Fruit fly (Drosophila melanogaster) whole organism, embryonic: Measurements from ENCODE around the gene Orp8.
A peak's percentile ranks its signal among the peaks of the same experiment; 100 is the strongest.

Experiments
- Adf1 ChIP-seq: fragments of 200-800 bp; sonication (Bioruptor generic); IDR thresholded peaks from 2 replicates; pipeline ENCODE4 v1.3.6; 2022; ENCODE audit warnings: missing biosample characterization, missing genetic modification characterization
- BEAF-32 ChIP-seq: fragments of 200-800 bp; sonication (Bioruptor generic); optimal IDR thresholded peaks from 3 replicates; lab custom pipeline; 2017; ENCODE audit warnings: missing biosample characterization, missing genetic modification characterization, mild to moderate bottlenecking, moderate library complexity, missing genetic modification reagents
- CG10979 ChIP-seq: fragments of 200-800 bp; sonication (Bioruptor generic); optimal IDR thresholded peaks from 2 replicates; lab custom pipeline; 2018; ENCODE audit warnings: missing biosample characterization, mild to moderate bottlenecking, missing genetic modification characterization, moderate library complexity
- CG11504 ChIP-seq: fragments of 200-800 bp; sonication (Bioruptor generic); optimal IDR thresholded peaks from 3 replicates; lab custom pipeline; 2019; ENCODE audit warnings: missing biosample characterization, mild to moderate bottlenecking, missing genetic modification characterization, moderate library complexity
- CG12219 ChIP-seq: fragments of 200-800 bp; sonication (Bioruptor generic); optimal IDR thresholded peaks from 3 replicates; lab custom pipeline; 2018; ENCODE audit warnings: missing biosample characterization, mild to moderate bottlenecking, missing genetic modification characterization
- CG13123 ChIP-seq: fragments of 200-800 bp; sonication (Bioruptor generic); optimal IDR thresholded peaks from 2 replicates; lab custom pipeline; 2016; ENCODE audit warnings: missing biosample characterization, missing genetic modification characterization
- CG16815 ChIP-seq: fragments of 200-800 bp; sonication (Bioruptor generic); optimal IDR thresholded peaks from 3 replicates; lab custom pipeline; 2017; ENCODE audit warnings: missing biosample characterization, mild to moderate bottlenecking, missing genetic modification characterization
- CG17328 ChIP-seq: fragments of 200-800 bp; sonication (Bioruptor generic); IDR thresholded peaks from 2 replicates; pipeline ENCODE4 v1.3.6; 2022; ENCODE audit warnings: missing biosample characterization, missing genetic modification characterization
- CG18599 ChIP-seq: fragments of 200-800 bp; sonication (Bioruptor generic); optimal IDR thresholded peaks from 3 replicates; lab custom pipeline; 2017; ENCODE audit warnings: missing biosample characterization, missing genetic modification characterization, mild to moderate bottlenecking, moderate library complexity, missing genetic modification reagents
- CG3163 ChIP-seq: fragments of 200-800 bp; sonication (Bioruptor generic); optimal IDR thresholded peaks from 3 replicates; lab custom pipeline; 2016; ENCODE audit warnings: missing biosample characterization, missing genetic modification characterization
- CG32532 ChIP-seq: fragments of 200-800 bp; sonication (Bioruptor generic); IDR thresholded peaks from 2 replicates; pipeline ENCODE4 v1.3.6; 2022; ENCODE audit warnings: missing biosample characterization, missing genetic modification characterization
- CG3726 ChIP-seq: fragments of 200-800 bp; sonication (Bioruptor generic); IDR thresholded peaks from 3 replicates; pipeline ENCODE4, ENCODE4 v1.3.6; 2022; ENCODE audit warnings: missing biosample characterization, missing genetic modification characterization
- CG4854 ChIP-seq: fragments of 200-800 bp; sonication (Bioruptor generic); optimal IDR thresholded peaks from 2 replicates; lab custom pipeline; 2016; ENCODE audit warnings: missing biosample characterization, missing genetic modification characterization, inconsistent platforms
- CG6791 ChIP-seq: fragments of 200-800 bp; sonication (Bioruptor generic); IDR thresholded peaks from 3 replicates; pipeline ENCODE4 v1.3.6; 2022; ENCODE audit warnings: missing biosample characterization, missing genetic modification characterization; ENCODE audit not compliant: partially characterized antibody
- CG7271 ChIP-seq: fragments of 200-800 bp; sonication (Bioruptor generic); optimal IDR thresholded peaks from 2 replicates; lab custom pipeline; 2018; ENCODE audit warnings: missing biosample characterization, mild to moderate bottlenecking, missing genetic modification characterization, moderate library complexity
- CG7786 ChIP-seq: fragments of 200-800 bp; sonication (Bioruptor generic); optimal IDR thresholded peaks from 2 replicates; lab custom pipeline; 2016; ENCODE audit warnings: missing biosample characterization, missing genetic modification characterization
- CG9797 ChIP-seq: fragments of 200-800 bp; sonication (Bioruptor generic); optimal IDR thresholded peaks from 3 replicates; lab custom pipeline; 2018; ENCODE audit warnings: missing biosample characterization, mild to moderate bottlenecking, missing genetic modification characterization
- D19A ChIP-seq: fragments of 200-800 bp; optimal IDR thresholded peaks from 3 replicates; lab custom pipeline; 2019; ENCODE audit warnings: missing biosample characterization, mild to moderate bottlenecking, missing genetic modification characterization, moderate library complexity
- HHEX ChIP-seq: fragments of 200-800 bp; sonication (Bioruptor generic); optimal IDR thresholded peaks from 3 replicates; lab custom pipeline; 2017; ENCODE audit warnings: missing biosample characterization, mild to moderate bottlenecking, missing genetic modification characterization, missing genetic modification reagents
- Hmx ChIP-seq: fragments of 200-800 bp; sonication (Bioruptor generic); optimal IDR thresholded peaks from 2 replicates; lab custom pipeline; 2016; ENCODE audit warnings: missing biosample characterization, missing genetic modification characterization
- Hr51 ChIP-seq, 2 experiments: fragments of 200-800 bp; sonication (Bioruptor generic); optimal IDR thresholded peaks; 2 replicates in 1 of 2; 3 replicates in 1 of 2; lab custom pipeline; 2016 to 2018; ENCODE audit warnings: missing biosample characterization in 2 of 2, missing genetic modification characterization in 2 of 2, mild to moderate bottlenecking in 1 of 2, moderate library complexity in 1 of 2
- Lim3 ChIP-seq: fragments of 200-800 bp; sonication (Bioruptor generic); IDR thresholded peaks from 2 replicates; pipeline ENCODE4 v1.3.6; 2022; ENCODE audit warnings: missing biosample characterization, missing genetic modification characterization
- Oaz ChIP-seq: fragments of 200-800 bp; sonication (Bioruptor generic); IDR thresholded peaks from 2 replicates; pipeline ENCODE4 v1.3.6; 2022; ENCODE audit warnings: missing biosample characterization, missing genetic modification characterization
- Rx ChIP-seq: fragments of 200-800 bp; sonication (Bioruptor generic); IDR thresholded peaks from 2 replicates; pipeline ENCODE4 v1.3.6; 2022; ENCODE audit warnings: missing biosample characterization, missing genetic modification characterization
- Xrp1 ChIP-seq: fragments of 200-800 bp; sonication (Bioruptor generic); IDR thresholded peaks from 2 replicates; pipeline ENCODE4 v1.3.6; 2022; ENCODE audit warnings: missing biosample characterization, missing genetic modification characterization
- ara ChIP-seq: fragments of 200-800 bp; sonication (Bioruptor generic); IDR thresholded peaks from 2 replicates; pipeline ENCODE4 v1.3.6; 2022; ENCODE audit warnings: missing biosample characterization, missing genetic modification characterization
- ase ChIP-seq: fragments of 200-800 bp; sonication (Bioruptor generic); IDR thresholded peaks from 3 replicates; pipeline ENCODE4 v1.3.6; 2022; ENCODE audit warnings: missing biosample characterization, missing genetic modification characterization
- bab2 ChIP-seq: fragments of 200-800 bp; sonication (Bioruptor generic); optimal IDR thresholded peaks from 2 replicates; lab custom pipeline; 2016; ENCODE audit warnings: missing biosample characterization, missing genetic modification characterization
- disco-r ChIP-seq: fragments of 200-800 bp; sonication (Bioruptor generic); optimal IDR thresholded peaks from 2 replicates; lab custom pipeline; 2016; ENCODE audit warnings: missing biosample characterization, missing genetic modification characterization
- eve ChIP-seq, 2 experiments: fragments of >200 bp; optimal IDR thresholded peaks; 2 replicates each; lab custom pipeline; 2017; ENCODE audit warnings: missing biosample characterization in 2 of 2, missing genetic modification characterization in 2 of 2
- fd102C ChIP-seq: fragments of 200-800 bp; sonication (Bioruptor generic); optimal IDR thresholded peaks from 2 replicates; lab custom pipeline; 2018; ENCODE audit warnings: missing biosample characterization, mild to moderate bottlenecking, missing genetic modification characterization, moderate library complexity
- fru ChIP-seq: fragments of >200 bp; optimal IDR thresholded peaks from 2 replicates; lab custom pipeline; 2017
- grn ChIP-seq: fragments of 200-800 bp; sonication (Bioruptor generic); optimal IDR thresholded peaks from 3 replicates; lab custom pipeline; 2017; ENCODE audit warnings: missing biosample characterization, missing genetic modification characterization
- jigr1 ChIP-seq: fragments of 200-800 bp; sonication (Bioruptor generic); IDR thresholded peaks from 3 replicates; pipeline ENCODE4 v1.3.6; 2022; ENCODE audit warnings: missing biosample characterization, missing genetic modification characterization
- lmd ChIP-seq: fragments of 200-800 bp; sonication (Bioruptor generic); IDR thresholded peaks from 2 replicates; pipeline ENCODE4 v1.3.6; 2022; ENCODE audit warnings: missing biosample characterization, missing genetic modification characterization
- mam ChIP-seq: fragments of 200-800 bp; sonication (Bioruptor generic); optimal IDR thresholded peaks from 3 replicates; lab custom pipeline; 2016; ENCODE audit warnings: missing biosample characterization, missing genetic modification characterization
- nerfin-2 ChIP-seq: fragments of 200-800 bp; sonication (Bioruptor generic); IDR thresholded peaks from 2 replicates; pipeline ENCODE4 v1.3.6; 2022; ENCODE audit warnings: missing biosample characterization, missing genetic modification characterization; ENCODE audit not compliant: partially characterized antibody
- peb ChIP-seq: fragments of 200-800 bp; sonication (Bioruptor generic); IDR thresholded peaks from 2 replicates; pipeline ENCODE4 v1.3.6; 2022; ENCODE audit warnings: missing biosample characterization, missing genetic modification characterization
- phol ChIP-seq: fragments of 200-800 bp; sonication (Bioruptor generic); optimal IDR thresholded peaks from 3 replicates; lab custom pipeline; 2018; ENCODE audit warnings: missing biosample characterization, mild to moderate bottlenecking, missing genetic modification characterization, moderate library complexity
- sd ChIP-seq: fragments of 200-800 bp; sonication (Bioruptor generic); optimal IDR thresholded peaks from 3 replicates; lab custom pipeline; 2018; ENCODE audit warnings: missing biosample characterization, mild to moderate bottlenecking, missing genetic modification characterization, moderate library complexity
- seq ChIP-seq: fragments of 200-800 bp; sonication (Bioruptor generic); IDR thresholded peaks from 2 replicates; pipeline ENCODE4 v1.3.6; 2022; ENCODE audit warnings: missing biosample characterization, missing genetic modification characterization
- sima ChIP-seq: fragments of 200-800 bp; sonication (Bioruptor generic); optimal IDR thresholded peaks from 2 replicates; lab custom pipeline; 2016; ENCODE audit warnings: missing biosample characterization, missing genetic modification characterization
- slbo ChIP-seq: fragments of 200-800 bp; sonication (Bioruptor generic); IDR thresholded peaks from 2 replicates; pipeline ENCODE4 v1.3.6; 2022; ENCODE audit warnings: missing biosample characterization, missing genetic modification characterization
- sna ChIP-seq: fragments of 200-800 bp; sonication (Bioruptor generic); IDR thresholded peaks from 2 replicates; pipeline ENCODE4 v1.3.6; 2022; ENCODE audit warnings: missing biosample characterization, missing genetic modification characterization; ENCODE audit not compliant: partially characterized antibody
- tap ChIP-seq: fragments of 200-800 bp; optimal IDR thresholded peaks from 3 replicates; lab custom pipeline; 2019; ENCODE audit warnings: missing biosample characterization, mild to moderate bottlenecking, missing genetic modification characterization, moderate library complexity
- tgo ChIP-seq: fragments of 200-800 bp; sonication (Bioruptor generic); IDR thresholded peaks from 3 replicates; pipeline ENCODE4 v1.3.6; 2022; ENCODE audit warnings: missing biosample characterization, missing genetic modification characterization
- vnd ChIP-seq: fragments of 200-800 bp; sonication (Bioruptor generic); IDR thresholded peaks from 3 replicates; pipeline ENCODE4 v1.3.6; 2022; ENCODE audit warnings: missing biosample characterization, missing genetic modification characterization; ENCODE audit not compliant: partially characterized antibody
- wdn ChIP-seq: fragments of 200-800 bp; sonication (Bioruptor generic); IDR thresholded peaks from 2 replicates; pipeline ENCODE4 v1.3.6; 2022; ENCODE audit warnings: missing biosample characterization, missing genetic modification characterization
- wor ChIP-seq: fragments of 200-800 bp; sonication (Bioruptor generic); IDR thresholded peaks from 2 replicates; pipeline ENCODE4 v1.3.6; 2022; ENCODE audit warnings: missing biosample characterization, missing genetic modification characterization
- zfh1 ChIP-seq: fragments of 200-800 bp; sonication (Bioruptor generic); IDR thresholded peaks from 3 replicates; pipeline ENCODE4 v1.3.6; 2022; ENCODE audit warnings: missing biosample characterization, missing genetic modification characterization

Gene Orp8

dm6 chr3R:20285678-20286449 is 23.3 kb upstream of the Orp8 start (continued):
- TF ChIP-seq Oaz (no peak), CG6791 (GFP tag; lab: Robert Waterston, UW) (no peak), jigr1 (no peak), nerfin-2 (GFP tag; lab: Robert Waterston, UW) (no peak), CG7786 (GFP tag; lab: Kevin White, UChicago) (no peak), grn (GFP tag; lab: Kevin White, UChicago) (peak; percentile 75), Lim3 (no peak), wor (GFP tag; lab: Robert Waterston, UW) (no peak), Hr51 (GFP tag; optimal IDR thresholded peaks at IDR 0.05; lab: Kevin White, UChicago) (no peak), CG3163 (peak; percentile 19), mam (no peak), seq (GFP tag; lab: Robert Waterston, UW) (no peak), lmd (GFP tag; lab: Robert Waterston, UW) (peak; percentile 44), wdn (GFP tag; lab: Robert Waterston, UW) (no peak), CG4854 (peak; percentile 43), CG9797 (peak; percentile 30), tap (peak; percentile 62), CG18599 (GFP tag; lab: Kevin White, UChicago) (peak; percentile 80), fd102C (no peak), CG12219 (GFP tag; lab: Kevin White, UChicago) (peak; percentile 44), HHEX (GFP tag; lab: Kevin White, UChicago) (peak; percentile 69), slbo (no peak), CG3726 (GFP tag; lab: Robert Waterston, UW) (0 out of 3 replicates have a peak, but pooled peaks have one; percentile 30), disco-r (GFP tag; lab: Kevin White, UChicago) (no peak), CG10979 (peak; percentile 42), sima (GFP tag; lab: Kevin White, UChicago) (no peak), CG16815 (GFP tag; lab: Kevin White, UChicago) (no peak), zfh1 (GFP tag; lab: Robert Waterston, UW) (peak; percentile 48; the same call in 2 of the 3 replicates), sna (GFP tag; lab: Robert Waterston, UW) (no peak), Rx (GFP tag; lab: Robert Waterston, UW) (peak; percentile 26), peb (0 out of 2 replicates have a peak, but pooled peaks have one; percentile 6), BEAF-32 (GFP tag; lab: Kevin White, UChicago) (no peak), Adf1 (GFP tag; lab: Robert Waterston, UW) (no peak), ase (GFP tag; lab: Robert Waterston, UW) (0 out of 3 replicates have a peak, but pooled peaks have one; percentile 25), sd (tag; lab: Kevin White, UChicago) (no peak), Xrp1 (GFP tag; lab: Robert Waterston, UW) (peak; percentile 75), Hmx (GFP tag; lab: Kevin White, UChicago) (no peak), CG7271 (no peak), fru (lab: Kevin White, UChicago) (no peak), phol (tag; lab: Kevin White, UChicago) (peak; percentile 26), CG17328 (peak; percentile 80), CG11504 (tag; lab: Kevin White, UChicago) (peak; percentile 66), bab2 (peak; percentile 81), vnd (GFP tag; lab: Robert Waterston, UW) (no peak), D19A (tag; lab: Kevin White, UChicago) (peak; percentile 49), CG32532 (GFP tag; lab: Robert Waterston, UW) (no peak; the same call in 1 of the 2 replicates), ara (GFP tag; lab: Robert Waterston, UW) (peak; percentile 26; the same call in 1 of the 2 replicates), eve (GFP tag; optimal IDR thresholded peaks at IDR 0.05; lab: Kevin White, UChicago) (no peak), CG13123 (peak; percentile 43), tgo (GFP tag; lab: Robert Waterston, UW) (no peak)
